Worm (Caenorhabditis elegans) whole organism, L2 larva: ENCODE measurements around the gene sul-2.

ENCODE experiments used
- gmeb-1 ChIP-seq: fragments of 150-350 bp; optimal IDR thresholded peaks from 2 replicates; lab custom pipeline; 2014; ENCODE audit warnings: missing biosample characterization, missing genetic modification characterization
- lin-11 ChIP-seq: fragments of 150-350 bp; sonication (generic microtip); optimal IDR thresholded peaks from 2 replicates; lab custom pipeline; 2014; ENCODE audit warnings: missing biosample characterization, missing genetic modification characterization, inconsistent platforms, mixed read lengths
- lsy-2 ChIP-seq, 2 experiments: fragments of 150-350 bp in 1 of 2; sonication (generic microtip) in 1 of 2; optimal IDR thresholded peaks; 2 replicates each; lab custom pipeline; 2014 to 2017; ENCODE audit warnings: missing biosample characterization in 2 of 2, missing genetic modification characterization in 2 of 2
- mdl-1 ChIP-seq, 2 experiments: fragments of 150-350 bp in 1 of 2; sonication (generic microtip) in 1 of 2; optimal IDR thresholded peaks; 2 replicates each; lab custom pipeline; 2017; ENCODE audit warnings: missing biosample characterization in 2 of 2, missing genetic modification characterization in 2 of 2
- snpc-4 ChIP-seq: fragments of 150-350 bp; optimal IDR thresholded peaks from 2 replicates; lab custom pipeline; 2014; ENCODE audit warnings: missing biosample characterization, missing genetic modification characterization
- zag-1 ChIP-seq: fragments of 150-350 bp; optimal IDR thresholded peaks from 2 replicates; lab custom pipeline; 2014; ENCODE audit warnings: missing biosample characterization, missing genetic modification characterization
- ztf-11 ChIP-seq: sonication (generic microtip); optimal IDR thresholded peaks from 2 replicates; lab custom pipeline; 2017; ENCODE audit warnings: missing biosample characterization, missing genetic modification characterization

DNA sequence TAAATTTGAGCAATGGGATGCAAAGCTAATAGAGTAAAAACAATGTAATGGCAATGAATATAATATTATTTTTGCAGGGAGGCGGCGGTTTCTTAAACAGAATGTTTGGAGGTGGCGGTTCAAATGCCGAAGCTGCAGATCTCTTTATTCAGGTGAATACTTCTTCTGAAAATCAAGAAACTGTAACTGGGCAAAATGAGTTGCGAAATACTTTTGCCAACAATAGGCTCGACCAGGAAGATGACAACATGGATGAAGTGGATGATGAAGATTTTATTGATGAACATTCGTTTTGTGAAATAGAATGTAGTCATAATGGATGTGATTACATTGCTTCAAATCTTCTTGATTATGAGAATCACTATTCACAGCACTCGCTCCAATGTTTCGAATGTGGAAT lies 26.7 kb upstream of the sul-2 start:
- TF ChIP-seq ztf-11 (tag; lab: Kevin White, UChicago) (no peak), zag-1 (no peak), mdl-1 (tag; optimal IDR thresholded peaks at IDR 0.05; lab: Kevin White, UChicago) (no peak), gmeb-1 (no peak), lin-11 (no peak), lsy-2 (tag; optimal IDR thresholded peaks at IDR 0.05; lab: Kevin White, UChicago) (no peak), snpc-4 (no peak)
